Worm (Caenorhabditis elegans) whole organism, L2 larva: ENCODE measurements around the gene E04F6.8.
A peak's percentile ranks its signal among the peaks of the same experiment; 100 is the strongest.

Experiments used
- C34F6.9 ChIP-seq: fragments of 150-350 bp; optimal IDR thresholded peaks from 2 replicates; lab custom pipeline; 2014; ENCODE audit warnings: missing biosample characterization, missing genetic modification characterization
- F13H6.1 ChIP-seq: sonication (generic microtip); optimal IDR thresholded peaks from 2 replicates; lab custom pipeline; 2016; ENCODE audit warnings: missing genetic modification characterization, missing compliant biosample characterization
- R02D3.7 ChIP-seq: fragments of 150-350 bp; optimal IDR thresholded peaks from 2 replicates; lab custom pipeline; 2014; ENCODE audit warnings: missing biosample characterization, missing genetic modification characterization
- Y55F3AM.14 ChIP-seq: fragments of 200-800 bp; sonication (Bioruptor generic); optimal IDR thresholded peaks from 2 replicates; lab custom pipeline; 2018; ENCODE audit warnings: mild to moderate bottlenecking, missing genetic modification characterization, missing compliant biosample characterization
- ZK546.5 ChIP-seq: sonication (generic microtip); optimal IDR thresholded peaks from 2 replicates; lab custom pipeline; 2017; ENCODE audit warnings: missing biosample characterization, missing genetic modification characterization
- aly-2 ChIP-seq: fragments of 150-350 bp; optimal IDR thresholded peaks from 2 replicates; lab custom pipeline; 2014; ENCODE audit warnings: missing biosample characterization, missing genetic modification characterization
- ama-1 ChIP-seq: fragments of 150-350 bp; optimal IDR thresholded peaks from 2 replicates; lab custom pipeline; 2018; ENCODE audit warnings: inconsistent platforms
- blmp-1 ChIP-seq: sonication (generic microtip); optimal IDR thresholded peaks from 2 replicates; lab custom pipeline; 2017; ENCODE audit warnings: missing genetic modification characterization, mild to moderate bottlenecking, missing compliant biosample characterization, antibody characterized with exemption, moderate library complexity; ENCODE audit not compliant: insufficient read depth
- ceh-16 ChIP-seq: fragments of 150-350 bp; optimal IDR thresholded peaks from 2 replicates; lab custom pipeline; 2014; ENCODE audit warnings: missing biosample characterization, missing genetic modification characterization
- ceh-82 ChIP-seq: fragments of 150-350 bp; optimal IDR thresholded peaks from 2 replicates; lab custom pipeline; 2014; ENCODE audit warnings: missing biosample characterization, missing genetic modification characterization
- crh-2 ChIP-seq: sonication (generic microtip); optimal IDR thresholded peaks from 2 replicates; lab custom pipeline; 2017; ENCODE audit warnings: missing biosample characterization, missing genetic modification characterization
- dmd-4 ChIP-seq: sonication (generic microtip); optimal IDR thresholded peaks from 2 replicates; lab custom pipeline; 2017; ENCODE audit warnings: missing biosample characterization, missing genetic modification characterization
- egl-27 ChIP-seq: sonication (generic microtip); optimal IDR thresholded peaks from 3 replicates; lab custom pipeline; 2017; ENCODE audit warnings: missing biosample characterization, missing genetic modification reagents, missing genetic modification characterization
- elt-1 ChIP-seq: fragments of 150-350 bp; optimal IDR thresholded peaks from 2 replicates; lab custom pipeline; 2014; ENCODE audit warnings: missing biosample characterization, missing genetic modification characterization
- elt-3 ChIP-seq: sonication (generic microtip); optimal IDR thresholded peaks from 2 replicates; lab custom pipeline; 2017; ENCODE audit warnings: missing biosample characterization, missing genetic modification characterization
- fos-1 ChIP-seq: fragments of 150-350 bp; optimal IDR thresholded peaks from 2 replicates; lab custom pipeline; 2014; ENCODE audit warnings: missing biosample characterization, missing genetic modification characterization
- gmeb-1 ChIP-seq: fragments of 150-350 bp; optimal IDR thresholded peaks from 2 replicates; lab custom pipeline; 2014; ENCODE audit warnings: missing biosample characterization, missing genetic modification characterization
- lin-11 ChIP-seq: fragments of 150-350 bp; sonication (generic microtip); optimal IDR thresholded peaks from 2 replicates; lab custom pipeline; 2014; ENCODE audit warnings: missing biosample characterization, missing genetic modification characterization, inconsistent platforms, mixed read lengths
- lin-13 ChIP-seq: fragments of 150-350 bp; optimal IDR thresholded peaks from 2 replicates; lab custom pipeline; 2014; ENCODE audit warnings: missing biosample characterization, missing genetic modification reagents, missing genetic modification characterization
- lin-39 ChIP-seq: fragments of 150-350 bp; optimal IDR thresholded peaks from 2 replicates; lab custom pipeline; 2014; ENCODE audit warnings: missing biosample characterization, missing genetic modification reagents, missing genetic modification characterization
- lsy-2 ChIP-seq, 2 experiments: fragments of 150-350 bp in 1 of 2; sonication (generic microtip) in 1 of 2; optimal IDR thresholded peaks; 2 replicates each; lab custom pipeline; 2014 to 2017; ENCODE audit warnings: missing biosample characterization in 2 of 2, missing genetic modification characterization in 2 of 2
- mab-5 ChIP-seq: fragments of 150-350 bp; optimal IDR thresholded peaks from 2 replicates; lab custom pipeline; 2014; ENCODE audit warnings: missing biosample characterization, missing genetic modification characterization
- mdl-1 ChIP-seq, 2 experiments: fragments of 150-350 bp in 1 of 2; sonication (generic microtip) in 1 of 2; optimal IDR thresholded peaks; 2 replicates each; lab custom pipeline; 2017; ENCODE audit warnings: missing biosample characterization in 2 of 2, missing genetic modification characterization in 2 of 2
- nhr-10 ChIP-seq: sonication (generic microtip); optimal IDR thresholded peaks from 2 replicates; lab custom pipeline; 2017; ENCODE audit warnings: missing biosample characterization, missing genetic modification characterization
- nhr-11 ChIP-seq: fragments of 150-350 bp; optimal IDR thresholded peaks from 2 replicates; lab custom pipeline; 2014; ENCODE audit warnings: missing biosample characterization, missing genetic modification characterization
- nhr-12 ChIP-seq: fragments of 150-350 bp; optimal IDR thresholded peaks from 2 replicates; lab custom pipeline; 2014; ENCODE audit warnings: missing biosample characterization, missing genetic modification characterization
- nhr-129 ChIP-seq: fragments of 150-350 bp; optimal IDR thresholded peaks from 2 replicates; lab custom pipeline; 2014; ENCODE audit warnings: missing biosample characterization, missing genetic modification characterization
- nhr-21 ChIP-seq: fragments of 150-350 bp; optimal IDR thresholded peaks from 2 replicates; lab custom pipeline; 2014; ENCODE audit warnings: missing biosample characterization, missing genetic modification characterization
- nhr-23 ChIP-seq: fragments of 150-350 bp; optimal IDR thresholded peaks from 2 replicates; lab custom pipeline; 2014; ENCODE audit warnings: missing biosample characterization, missing genetic modification reagents, missing genetic modification characterization
- nhr-237 ChIP-seq: fragments of 150-350 bp; optimal IDR thresholded peaks from 2 replicates; lab custom pipeline; 2014; ENCODE audit warnings: missing biosample characterization, missing genetic modification characterization
- nhr-25 ChIP-seq: fragments of 150-350 bp; sonication (generic microtip); optimal IDR thresholded peaks from 3 replicates; lab custom pipeline; 2014; ENCODE audit warnings: missing biosample characterization, missing genetic modification characterization
- nhr-6 ChIP-seq: fragments of 150-350 bp; optimal IDR thresholded peaks from 2 replicates; lab custom pipeline; 2014; ENCODE audit warnings: missing biosample characterization, missing genetic modification characterization
- peb-1 ChIP-seq: fragments of 150-350 bp; optimal IDR thresholded peaks from 2 replicates; lab custom pipeline; 2014; ENCODE audit warnings: missing biosample characterization, missing genetic modification characterization
- sem-4 ChIP-seq: fragments of 150-350 bp; optimal IDR thresholded peaks from 2 replicates; lab custom pipeline; 2014; ENCODE audit warnings: missing biosample characterization, missing genetic modification reagents, missing genetic modification characterization
- sma-3 ChIP-seq: sonication (generic microtip); optimal IDR thresholded peaks from 2 replicates; lab custom pipeline; 2016; ENCODE audit warnings: missing genetic modification reagents, missing genetic modification characterization, missing compliant biosample characterization
- sma-9 ChIP-seq, 2 experiments: fragments of 150-350 bp in 1 of 2; sonication (generic microtip) in 1 of 2; optimal IDR thresholded peaks; 2 replicates each; lab custom pipeline; 2014 to 2016; ENCODE audit warnings: missing genetic modification characterization in 2 of 2, mild to moderate bottlenecking in 1 of 2, missing biosample characterization in 1 of 2, missing compliant biosample characterization in 1 of 2, missing genetic modification reagents in 1 of 2, moderate library complexity in 1 of 2
- snpc-4 ChIP-seq: fragments of 150-350 bp; optimal IDR thresholded peaks from 2 replicates; lab custom pipeline; 2014; ENCODE audit warnings: missing biosample characterization, missing genetic modification characterization
- unc-39 ChIP-seq: fragments of 150-350 bp; optimal IDR thresholded peaks from 2 replicates; lab custom pipeline; 2014; ENCODE audit warnings: missing biosample characterization, missing genetic modification characterization
- unc-55 ChIP-seq: fragments of 150-350 bp; sonication (generic microtip); optimal IDR thresholded peaks from 3 replicates; lab custom pipeline; 2014; ENCODE audit warnings: missing biosample characterization, missing genetic modification reagents, missing genetic modification characterization
- zag-1 ChIP-seq: fragments of 150-350 bp; optimal IDR thresholded peaks from 2 replicates; lab custom pipeline; 2014; ENCODE audit warnings: missing biosample characterization, missing genetic modification characterization
- ztf-1 ChIP-seq: fragments of 200-800 bp; sonication (Bioruptor generic); conservative IDR thresholded peaks from 2 replicates; pipeline ENCODE4 v1.3.6; 2022; ENCODE audit warnings: missing genetic modification characterization, missing compliant biosample characterization
- ztf-11 ChIP-seq: sonication (generic microtip); optimal IDR thresholded peaks from 2 replicates; lab custom pipeline; 2017; ENCODE audit warnings: missing biosample characterization, missing genetic modification characterization
- ztf-4 ChIP-seq: fragments of 150-350 bp; optimal IDR thresholded peaks from 2 replicates; lab custom pipeline; 2014; ENCODE audit warnings: missing biosample characterization, missing genetic modification characterization

The E04F6.8 gene

ce11 chrII:7183493-7184272 is 27.5 kb downstream of the E04F6.8 start, which contains the start of gene pdl-1:
TSS of gene pdl-1 (plus strand) at chrII:7183801.
- TF ChIP-seq nhr-12 (no peak), F13H6.1 (peak; percentile 65), mab-5 (tag; lab: Kevin White, UChicago) (peak; percentile 56), ama-1 (lab: Kevin White, UChicago) (no peak), ceh-82 (tag; lab: Kevin White, UChicago) (no peak), ztf-4 (tag; lab: Kevin White, UChicago) (peak; percentile 60), sem-4 (tag; lab: Kevin White, UChicago) (peak; percentile 56), ztf-11 (tag; lab: Kevin White, UChicago) (no peak), egl-27 (peak; percentile 31), snpc-4 (tag; lab: Kevin White, UChicago) (peak; percentile 22), sma-3 (GFP tag; lab: Kevin White, UChicago) (peak; percentile 55), C34F6.9 (tag; lab: Kevin White, UChicago) (peak; percentile 67), peb-1 (tag; lab: Kevin White, UChicago) (no peak), nhr-21 (tag; lab: Kevin White, UChicago) (peak; percentile 74), lin-39 (tag; lab: Kevin White, UChicago) (no peak), nhr-6 (tag; lab: Kevin White, UChicago) (no peak), R02D3.7 (tag; lab: Kevin White, UChicago) (no peak), gmeb-1 (tag; lab: Kevin White, UChicago) (peak; percentile 68), Y55F3AM.14 (GFP tag; lab: Kevin White, UChicago) (peak; percentile 63), fos-1 (tag; lab: Kevin White, UChicago) (peak; percentile 54), nhr-10 (tag; lab: Kevin White, UChicago) (no peak), unc-39 (tag; lab: Kevin White, UChicago) (no peak), crh-2 (tag; lab: Kevin White, UChicago) (peak; percentile 35), ceh-16 (tag; lab: Kevin White, UChicago) (peak; percentile 41), nhr-11 (tag; lab: Kevin White, UChicago) (no peak), blmp-1 (tag; lab: Kevin White, UChicago) (peak; percentile 25), unc-55 (GFP tag; lab: Kevin White, UChicago) (peak; percentile 74), sma-9 (GFP tag; optimal IDR thresholded peaks at IDR 0.05; lab: Kevin White, UChicago) (peak; percentile 84), sma-9 (tag; optimal IDR thresholded peaks at IDR 0.05; lab: Kevin White, UChicago) (no peak), nhr-25 (tag; lab: Kevin White, UChicago) (no peak), nhr-23 (tag; lab: Kevin White, UChicago) (no peak), lsy-2 (tag; optimal IDR thresholded peaks at IDR 0.05; lab: Kevin White, UChicago) (peak; percentile 7 to 61), dmd-4 (no peak), ZK546.5 (tag; lab: Kevin White, UChicago) (no peak), ztf-1 (GFP tag; lab: Robert Waterston, UW) (no peak), nhr-129 (tag; lab: Kevin White, UChicago) (peak; percentile 76), lin-11 (tag; lab: Kevin White, UChicago) (peak; percentile 81), lin-13 (GFP tag; lab: Kevin White, UChicago) (peak; percentile 73), mdl-1 (tag; optimal IDR thresholded peaks at IDR 0.05; lab: Kevin White, UChicago) (peak in 1 of 2 experiments; percentile 30), zag-1 (tag; lab: Kevin White, UChicago) (peak; percentile 15), elt-3 (no peak), aly-2 (tag; lab: Kevin White, UChicago) (no peak), nhr-237 (tag; lab: Kevin White, UChicago) (no peak), elt-1 (tag; lab: Kevin White, UChicago) (no peak)
